Worm (Caenorhabditis elegans): ENCODE measurements around the gene gar-2.

- TF ChIP-seq hpl-2 (GFP tag; optimal IDR thresholded peaks at IDR 0.05) = no peak
- no peak for TF ChIP-seq nhr-84 (tag; optimal IDR thresholded peaks at IDR 0.05)
- no peak for TF ChIP-seq lin-13 (GFP tag; optimal IDR thresholded peaks at IDR 0.05)
- TF ChIP-seq snpc-4 (tag; optimal IDR thresholded peaks at IDR 0.05) = no peak
- no peak for TF ChIP-seq mep-1 (tag; optimal IDR thresholded peaks at IDR 0.05)
Measured at ce11 chrIII:6307832-6308231, 1.3 kb upstream of the gar-2 start.
